Worm (Caenorhabditis elegans) whole organism, dauer: ENCODE results near the gene T28D6.3.

ENCODE experiments used
- unc-62 ChIP-seq: sonication (generic microtip); optimal IDR thresholded peaks from 2 replicates; lab custom pipeline; 2017; ENCODE audit warnings: missing biosample characterization, missing genetic modification reagents, missing genetic modification characterization

The T28D6.3 gene

ce11 chrIII:11366467-11366866, at the start of gene T28D6.3:
TSS of gene T28D6.3 (plus strand) at chrIII:11366767.
- TF ChIP-seq unc-62 (GFP tag; lab: Kevin White, UChicago) = no peak

ce11 chrIII:11317164-11317620, 49.4 kb upstream of the T28D6.3 start, which contains the start of gene mcm-10:
TSS of gene mcm-10 (plus strand) at chrIII:11317570.
- TF ChIP-seq unc-62 (GFP tag; lab: Kevin White, UChicago) = no peak

ce11 chrIII:11318131-11318530, 48.4 kb upstream of the T28D6.3 start, which contains the start of gene teg-1:
TSS of gene teg-1 (minus strand) at chrIII:11318231.
- TF ChIP-seq unc-62 (GFP tag; lab: Kevin White, UChicago) = no peak

ce11 chrIII:11324093-11324492, 42.5 kb upstream of the T28D6.3 start:
- TF ChIP-seq unc-62 (GFP tag; lab: Kevin White, UChicago) = no peak

ce11 chrIII:11332306-11332705, 34.3 kb upstream of the T28D6.3 start:
- no peak for TF ChIP-seq unc-62 (GFP tag; lab: Kevin White, UChicago)

ce11 chrIII:11333032-11333732, 33.4 kb upstream of the T28D6.3 start, which contains the start of gene T28D6.5:
TSS of gene T28D6.5 (plus strand) at chrIII:11333682.
- no peak for TF ChIP-seq unc-62 (GFP tag; lab: Kevin White, UChicago)

- no peak for TF ChIP-seq unc-62 (GFP tag; lab: Kevin White, UChicago)
Measured at ce11 chrIII:11334346-11334745, 32.2 kb upstream of the T28D6.3 start.

ce11 chrIII:11336072-11336471, 30.5 kb upstream of the T28D6.3 start:
- TF ChIP-seq unc-62 (GFP tag; lab: Kevin White, UChicago) = no peak

ce11 chrIII:11337627-11338026, 28.9 kb upstream of the T28D6.3 start:
- no peak for TF ChIP-seq unc-62 (GFP tag; lab: Kevin White, UChicago)

- no peak for TF ChIP-seq unc-62 (GFP tag; lab: Kevin White, UChicago)
Measured at ce11 chrIII:11341466-11341865, 25.1 kb upstream of the T28D6.3 start.

ce11 chrIII:11343041-11343440, 23.5 kb upstream of the T28D6.3 start, which contains the start of the genes T28D6.6 and pen-2:
TSS of gene T28D6.6 (minus strand) at chrIII:11343108.
TSS of gene pen-2 (plus strand) at chrIII:11343322.
- TF ChIP-seq unc-62 (GFP tag; lab: Kevin White, UChicago) = no peak

- no peak for TF ChIP-seq unc-62 (GFP tag; lab: Kevin White, UChicago)
Measured at ce11 chrIII:11344125-11344524, 22.4 kb upstream of the T28D6.3 start.

- TF ChIP-seq unc-62 (GFP tag; lab: Kevin White, UChicago) = no peak
Measured at ce11 chrIII:11346383-11346782, 20.2 kb upstream of the T28D6.3 start, which contains the start of gene T28D6.7. TSS of gene T28D6.7 (minus strand) at chrIII:11346483.

ce11 chrIII:11350107-11350826, 16.3 kb upstream of the T28D6.3 start:
- TF ChIP-seq unc-62 (GFP tag; lab: Kevin White, UChicago) = no peak

ce11 chrIII:11352840-11353239, 13.7 kb upstream of the T28D6.3 start:
- no peak for TF ChIP-seq unc-62 (GFP tag; lab: Kevin White, UChicago)

ce11 chrIII:11353499-11353898, 13.1 kb upstream of the T28D6.3 start:
- TF ChIP-seq unc-62 (GFP tag; lab: Kevin White, UChicago) = no peak
